Worm (Caenorhabditis elegans) whole organism, L1 larva: ENCODE data around the gene Y15E3A.4.

Source experiments
- C34B4.2 ChIP-seq: sonication (generic microtip); optimal IDR thresholded peaks from 2 replicates; lab custom pipeline; 2017; ENCODE audit warnings: mild to moderate bottlenecking, missing genetic modification characterization, missing compliant biosample characterization
- aha-1 ChIP-seq: fragments of 150-350 bp; optimal IDR thresholded peaks from 2 replicates; lab custom pipeline; 2014; ENCODE audit warnings: missing biosample characterization, missing genetic modification characterization
- ama-1 ChIP-seq: fragments of 150-350 bp; optimal IDR thresholded peaks from 2 replicates; lab custom pipeline; 2014
- ceh-8 ChIP-seq: fragments of 200-800 bp; sonication (Bioruptor generic); optimal IDR thresholded peaks from 2 replicates; lab custom pipeline; 2018; ENCODE audit warnings: mild to moderate bottlenecking, missing genetic modification characterization, moderate library complexity, missing compliant biosample characterization
- ceh-82 ChIP-seq, 3 experiments: fragments of 150-350 bp in 1 of 3; sonication (generic microtip) in 2 of 3; optimal IDR thresholded peaks; 2 replicates each; lab custom pipeline; 2014 to 2017; ENCODE audit warnings: missing biosample characterization in 3 of 3, missing genetic modification characterization in 3 of 3
- ceh-90 ChIP-seq: sonication (generic microtip); optimal IDR thresholded peaks from 2 replicates; lab custom pipeline; 2016; ENCODE audit warnings: missing genetic modification characterization, missing compliant biosample characterization
- ces-1 ChIP-seq: fragments of 150-350 bp; optimal IDR thresholded peaks from 2 replicates; lab custom pipeline; 2014; ENCODE audit warnings: missing biosample characterization, missing genetic modification reagents, missing genetic modification characterization
- efl-1 ChIP-seq, 4 experiments: fragments of 150-350 bp; optimal IDR thresholded peaks in 3 of 4; peaks in 1 of 4; 1 replicate in 1 of 4; 2 replicates in 3 of 4; lab custom pipeline; 2014; ENCODE audit warnings: missing biosample characterization in 2 of 4, missing genetic modification characterization in 2 of 4, missing genetic modification reagents in 2 of 4
- efl-3 ChIP-seq: fragments of 200-800 bp; sonication (Bioruptor generic); optimal IDR thresholded peaks from 2 replicates; lab custom pipeline; 2018; ENCODE audit warnings: mild to moderate bottlenecking, missing genetic modification characterization, missing compliant biosample characterization
- egl-13 ChIP-seq: sonication (generic microtip); optimal IDR thresholded peaks from 2 replicates; lab custom pipeline; 2016; ENCODE audit warnings: missing genotype, missing genetic modification reagents, missing genetic modification characterization, missing compliant biosample characterization
- egl-27 ChIP-seq, 2 experiments: fragments of 150-350 bp in 1 of 2; sonication (generic microtip); optimal IDR thresholded peaks; 3 replicates each; lab custom pipeline; 2017 to 2018; ENCODE audit warnings: missing biosample characterization in 2 of 2, missing genetic modification characterization in 2 of 2, missing genetic modification reagents in 2 of 2
- elt-3 ChIP-seq, 6 experiments: fragments of 150-350 bp in 1 of 6; sonication (generic microtip); optimal IDR thresholded peaks; 2 replicates each; lab custom pipeline; 2017 to 2018; ENCODE audit warnings: missing biosample characterization in 6 of 6, missing genetic modification characterization in 6 of 6, inconsistent platforms in 1 of 6
- ets-5 ChIP-seq: fragments of 200-800 bp; sonication (Bioruptor generic); IDR thresholded peaks from 2 replicates; pipeline ENCODE4 v1.3.6; 2022; ENCODE audit warnings: missing genetic modification characterization, missing compliant biosample characterization
- fkh-10 ChIP-seq: sonication (generic microtip); optimal IDR thresholded peaks from 2 replicates; lab custom pipeline; 2017; ENCODE audit warnings: missing biosample characterization, missing genetic modification reagents, missing genetic modification characterization
- fkh-8 ChIP-seq: sonication (generic microtip); optimal IDR thresholded peaks from 2 replicates; lab custom pipeline; 2016; ENCODE audit warnings: mild to moderate bottlenecking, missing genetic modification characterization, missing compliant biosample characterization
- hlh-4 ChIP-seq: sonication (generic microtip); optimal IDR thresholded peaks from 2 replicates; lab custom pipeline; 2016; ENCODE audit warnings: mild to moderate bottlenecking, missing genetic modification characterization, missing compliant biosample characterization
- hpl-2 ChIP-seq: fragments of 150-350 bp; optimal IDR thresholded peaks from 2 replicates; lab custom pipeline; 2014; ENCODE audit warnings: missing biosample characterization, missing genetic modification reagents, missing genetic modification characterization
- isw-1 ChIP-seq: fragments of 200-800 bp; sonication (Bioruptor generic); IDR thresholded peaks from 2 replicates; pipeline ENCODE4 v1.3.6; 2022; ENCODE audit warnings: missing genetic modification characterization, missing compliant biosample characterization
- jun-1 ChIP-seq: fragments of 150-350 bp; optimal IDR thresholded peaks from 2 replicates; lab custom pipeline; 2014; ENCODE audit warnings: missing biosample characterization, missing genetic modification reagents, missing genetic modification characterization
- lin-13 ChIP-seq: fragments of 150-350 bp; optimal IDR thresholded peaks from 2 replicates; lab custom pipeline; 2014; ENCODE audit warnings: missing biosample characterization, missing genetic modification reagents, missing genetic modification characterization
- lin-14 ChIP-seq: fragments of 200-800 bp; sonication (Bioruptor generic); optimal IDR thresholded peaks from 2 replicates; lab custom pipeline; 2018; ENCODE audit warnings: mild to moderate bottlenecking, missing genetic modification characterization, moderate library complexity, missing compliant biosample characterization
- lin-15B ChIP-seq: fragments of 150-350 bp; sonication (generic microtip); optimal IDR thresholded peaks from 3 replicates; lab custom pipeline; 2014; ENCODE audit warnings: missing biosample characterization, missing genetic modification characterization
- lin-39 ChIP-seq: fragments of 150-350 bp; optimal IDR thresholded peaks from 2 replicates; lab custom pipeline; 2014; ENCODE audit warnings: missing biosample characterization, missing genetic modification reagents, missing genetic modification characterization
- lsy-2 ChIP-seq, 2 experiments: fragments of 150-350 bp; optimal IDR thresholded peaks; 2 replicates each; lab custom pipeline; 2014; ENCODE audit warnings: missing biosample characterization in 2 of 2, missing genetic modification characterization in 2 of 2
- mab-9 ChIP-seq: fragments of 200-800 bp; sonication (Bioruptor generic); IDR thresholded peaks from 2 replicates; pipeline ENCODE4 v1.3.6; 2022; ENCODE audit warnings: missing genetic modification reagents, missing genetic modification characterization, missing compliant biosample characterization
- mdl-1 ChIP-seq, 2 experiments: fragments of 150-350 bp; optimal IDR thresholded peaks; 2 replicates each; lab custom pipeline; 2014 to 2017; ENCODE audit warnings: missing biosample characterization in 2 of 2, missing genetic modification characterization in 2 of 2, inconsistent platforms in 1 of 2
- mef-2 ChIP-seq: fragments of 150-350 bp; optimal IDR thresholded peaks from 2 replicates; lab custom pipeline; 2014; ENCODE audit warnings: missing biosample characterization, missing genetic modification characterization
- mep-1 ChIP-seq: fragments of 150-350 bp; optimal IDR thresholded peaks from 2 replicates; lab custom pipeline; 2014; ENCODE audit warnings: missing biosample characterization, missing genetic modification characterization
- nhr-12 ChIP-seq: sonication (generic microtip); optimal IDR thresholded peaks from 2 replicates; lab custom pipeline; 2017; ENCODE audit warnings: missing biosample characterization, missing genetic modification characterization
- nhr-19 ChIP-seq: fragments of 200-800 bp; sonication (Bioruptor generic); conservative IDR thresholded peaks from 2 replicates; pipeline ENCODE4 v1.3.6; 2022; ENCODE audit warnings: missing genetic modification characterization, missing compliant biosample characterization
- nhr-28 ChIP-seq: fragments of 150-350 bp; optimal IDR thresholded peaks from 2 replicates; lab custom pipeline; 2014; ENCODE audit warnings: missing biosample characterization, missing genetic modification characterization
- nhr-47 ChIP-seq: sonication (generic microtip); optimal IDR thresholded peaks from 2 replicates; lab custom pipeline; 2016; ENCODE audit warnings: mild to moderate bottlenecking, missing genetic modification characterization, moderate library complexity, missing compliant biosample characterization
- nhr-76 ChIP-seq: sonication (generic microtip); optimal IDR thresholded peaks from 2 replicates; lab custom pipeline; 2017; ENCODE audit warnings: missing biosample characterization, missing genetic modification characterization
- nhr-77 ChIP-seq: fragments of 150-350 bp; optimal IDR thresholded peaks from 2 replicates; lab custom pipeline; 2014; ENCODE audit warnings: missing biosample characterization, missing genetic modification characterization
- nhr-84 ChIP-seq: sonication (generic microtip); optimal IDR thresholded peaks from 2 replicates; lab custom pipeline; 2017; ENCODE audit warnings: missing biosample characterization, missing genetic modification characterization
- pqm-1 ChIP-seq: sonication (generic microtip); optimal IDR thresholded peaks from 3 replicates; lab custom pipeline; 2017; ENCODE audit warnings: missing biosample characterization, missing genetic modification characterization
- rnt-1 ChIP-seq: sonication (generic microtip); optimal IDR thresholded peaks from 2 replicates; lab custom pipeline; 2016; ENCODE audit warnings: mild to moderate bottlenecking, missing genetic modification characterization, moderate library complexity, missing compliant biosample characterization
- skn-1 ChIP-seq: fragments of 150-350 bp; optimal IDR thresholded peaks from 2 replicates; lab custom pipeline; 2014; ENCODE audit warnings: missing biosample characterization, missing genetic modification characterization
- snpc-4 ChIP-seq: fragments of 150-350 bp; optimal IDR thresholded peaks from 2 replicates; lab custom pipeline; 2014; ENCODE audit warnings: missing biosample characterization, missing genetic modification characterization
- snu-23 ChIP-seq: sonication (generic microtip); optimal IDR thresholded peaks from 2 replicates; lab custom pipeline; 2016; ENCODE audit warnings: missing genetic modification characterization, missing compliant biosample characterization
- sox-4 ChIP-seq: sonication (generic microtip); optimal IDR thresholded peaks from 2 replicates; lab custom pipeline; 2016; ENCODE audit warnings: missing genetic modification characterization, missing compliant biosample characterization
- sptf-1 ChIP-seq: fragments of 150-350 bp; optimal IDR thresholded peaks from 2 replicates; lab custom pipeline; 2014; ENCODE audit warnings: missing biosample characterization, missing genetic modification characterization
- sup-37 ChIP-seq: fragments of 200-800 bp; sonication (Bioruptor generic); optimal IDR thresholded peaks from 2 replicates; lab custom pipeline; 2018; ENCODE audit warnings: mild to moderate bottlenecking, missing genetic modification characterization, missing compliant biosample characterization
- swsn-7 ChIP-seq: sonication (generic microtip); optimal IDR thresholded peaks from 2 replicates; lab custom pipeline; 2016; ENCODE audit warnings: missing genetic modification characterization, missing compliant biosample characterization
- tbx-2 ChIP-seq: sonication (generic microtip); optimal IDR thresholded peaks from 2 replicates; lab custom pipeline; 2016; ENCODE audit warnings: missing genetic modification characterization, missing compliant biosample characterization
- tlp-1 ChIP-seq: fragments of 150-350 bp; optimal IDR thresholded peaks from 2 replicates; lab custom pipeline; 2014; ENCODE audit warnings: missing biosample characterization, missing genetic modification characterization
- unc-130 ChIP-seq: fragments of 150-350 bp; optimal IDR thresholded peaks from 2 replicates; lab custom pipeline; 2017; ENCODE audit warnings: missing biosample characterization, missing genetic modification characterization, inconsistent platforms
- unc-30 ChIP-seq: sonication (generic microtip); optimal IDR thresholded peaks from 2 replicates; lab custom pipeline; 2017; ENCODE audit warnings: missing biosample characterization, missing genetic modification characterization
- unc-62 ChIP-seq: fragments of 150-350 bp; optimal IDR thresholded peaks from 2 replicates; lab custom pipeline; 2014; ENCODE audit warnings: missing biosample characterization, missing genetic modification reagents, missing genetic modification characterization
- unc-86 ChIP-seq: sonication (generic microtip); optimal IDR thresholded peaks from 2 replicates; lab custom pipeline; 2016; ENCODE audit warnings: missing genetic modification characterization, missing compliant biosample characterization
- unc-98 ChIP-seq: fragments of 200-800 bp; sonication (Bioruptor generic); IDR thresholded peaks from 2 replicates; pipeline ENCODE4 v1.3.6; 2022; ENCODE audit warnings: missing genetic modification characterization, missing compliant biosample characterization
- vab-15 ChIP-seq: sonication (generic microtip); optimal IDR thresholded peaks from 2 replicates; lab custom pipeline; 2017; ENCODE audit warnings: missing genotype, mild to moderate bottlenecking, missing genetic modification characterization, missing compliant biosample characterization
- zag-1 ChIP-seq: fragments of 150-350 bp; optimal IDR thresholded peaks from 2 replicates; lab custom pipeline; 2014; ENCODE audit warnings: missing biosample characterization, missing genetic modification characterization
- zip-4 ChIP-seq: fragments of 200-800 bp; sonication (Bioruptor generic); optimal IDR thresholded peaks from 2 replicates; lab custom pipeline; 2018; ENCODE audit warnings: mild to moderate bottlenecking, missing genetic modification characterization, moderate library complexity, missing compliant biosample characterization
- ztf-11 ChIP-seq, 2 experiments: sonication (generic microtip); optimal IDR thresholded peaks; 2 replicates each; lab custom pipeline; 2016 to 2017; ENCODE audit warnings: missing genetic modification characterization in 2 of 2, missing biosample characterization in 1 of 2, missing compliant biosample characterization in 1 of 2

Y15E3A.4 gene

ce11 chrX:15347680-15348079 is 16.9 kb downstream of the Y15E3A.4 start:
- TF ChIP-seq unc-86 (tag; lab: Kevin White, UChicago) = peak; percentile 72
- no peak for TF ChIP-seq snpc-4
- no peak for TF ChIP-seq zip-4 (GFP tag; lab: Kevin White, UChicago)
- no peak for TF ChIP-seq ceh-82 (tag; optimal IDR thresholded peaks at IDR 0.05; lab: Kevin White, UChicago)
- TF ChIP-seq sox-4 (tag; lab: Kevin White, UChicago) = no peak
- TF ChIP-seq egl-27 (tag; optimal IDR thresholded peaks at IDR 0.05; lab: Kevin White, UChicago) = no peak
- TF ChIP-seq mef-2 (tag; lab: Kevin White, UChicago) = no peak
- TF ChIP-seq nhr-77 = no peak
- TF ChIP-seq nhr-28 = no peak
- TF ChIP-seq zag-1 = no peak
- no peak for TF ChIP-seq nhr-84 (tag; lab: Kevin White, UChicago)
- TF ChIP-seq fkh-8 (tag; lab: Kevin White, UChicago) = no peak
- no peak for TF ChIP-seq lin-13 (GFP tag; lab: Kevin White, UChicago)
- no peak for TF ChIP-seq mab-9 (GFP tag; lab: Robert Waterston, UW)
- no peak for TF ChIP-seq rnt-1 (tag; lab: Kevin White, UChicago)
- TF ChIP-seq unc-98 (GFP tag; lab: Robert Waterston, UW) = no peak
- no peak for TF ChIP-seq unc-30 (tag; lab: Kevin White, UChicago)
- no peak for TF ChIP-seq pqm-1 (tag; lab: Kevin White, UChicago)
- peak; percentile 1 for TF ChIP-seq mep-1
- no peak for TF ChIP-seq efl-1 (optimal IDR thresholded peaks at IDR 0.05; lab: Kevin White, UChicago)
- no peak for TF ChIP-seq efl-1 (GFP tag; optimal IDR thresholded peaks at IDR 0.05 in 1 of 2; lab: Kevin White, UChicago)
- no peak for TF ChIP-seq ces-1 (GFP tag; lab: Kevin White, UChicago)
- TF ChIP-seq fkh-10 (GFP tag; lab: Kevin White, UChicago) = no peak
- TF ChIP-seq lin-15B (tag; lab: Kevin White, UChicago) = no peak
- TF ChIP-seq nhr-76 (tag; lab: Kevin White, UChicago) = no peak
- no peak for TF ChIP-seq sup-37 (GFP tag; lab: Kevin White, UChicago)
- no peak for TF ChIP-seq sptf-1 (tag; lab: Kevin White, UChicago)
- TF ChIP-seq lin-14 (GFP tag; lab: Kevin White, UChicago) = peak; percentile 65
- TF ChIP-seq nhr-12 (tag; lab: Kevin White, UChicago) = no peak
- TF ChIP-seq lin-39 (tag; lab: Kevin White, UChicago) = no peak
- no peak for TF ChIP-seq lsy-2 (tag; optimal IDR thresholded peaks at IDR 0.05; lab: Kevin White, UChicago)
- TF ChIP-seq swsn-7 = no peak
- no peak for TF ChIP-seq jun-1 (tag; lab: Kevin White, UChicago)
- TF ChIP-seq aha-1 = no peak
- no peak for TF ChIP-seq unc-62 (GFP tag; lab: Kevin White, UChicago)
- no peak for TF ChIP-seq nhr-19 (GFP tag; lab: Robert Waterston, UW)
- no peak for TF ChIP-seq skn-1 (tag; lab: Kevin White, UChicago)
- TF ChIP-seq snu-23 (GFP tag; lab: Kevin White, UChicago) = no peak
- no peak for TF ChIP-seq ceh-90 (tag; lab: Kevin White, UChicago)
- no peak for TF ChIP-seq hpl-2 (GFP tag; lab: Kevin White, UChicago)
- TF ChIP-seq efl-3 (GFP tag; lab: Kevin White, UChicago) = no peak
- no peak for TF ChIP-seq elt-3 (tag; optimal IDR thresholded peaks at IDR 0.05; lab: Kevin White, UChicago)
- peak; percentile 25 for TF ChIP-seq tbx-2 (tag; lab: Kevin White, UChicago)
- TF ChIP-seq hlh-4 = no peak
- TF ChIP-seq isw-1 (GFP tag; lab: Robert Waterston, UW) = no peak
- TF ChIP-seq C34B4.2 (tag; lab: Kevin White, UChicago) = no peak
- TF ChIP-seq ets-5 = no peak
- TF ChIP-seq nhr-47 (tag; lab: Kevin White, UChicago) = no peak
- peak in 1 of 2 experiments; percentile 76 for TF ChIP-seq ztf-11 (tag; optimal IDR thresholded peaks at IDR 0.05; lab: Kevin White, UChicago)
- no peak for TF ChIP-seq ama-1 (lab: Kevin White, UChicago)
- TF ChIP-seq mdl-1 (tag; optimal IDR thresholded peaks at IDR 0.05; lab: Kevin White, UChicago) = no peak
- no peak for TF ChIP-seq unc-130 (tag; lab: Kevin White, UChicago)
- TF ChIP-seq egl-13 (tag; lab: Kevin White, UChicago) = no peak
- no peak for TF ChIP-seq vab-15 (tag; lab: Kevin White, UChicago)
- TF ChIP-seq tlp-1 (tag; lab: Kevin White, UChicago) = no peak
- no peak for TF ChIP-seq ceh-8 (GFP tag; lab: Kevin White, UChicago)
